Worm (Caenorhabditis elegans): ENCODE data around the gene D2062.1.

The D2062.1 gene

DNA sequence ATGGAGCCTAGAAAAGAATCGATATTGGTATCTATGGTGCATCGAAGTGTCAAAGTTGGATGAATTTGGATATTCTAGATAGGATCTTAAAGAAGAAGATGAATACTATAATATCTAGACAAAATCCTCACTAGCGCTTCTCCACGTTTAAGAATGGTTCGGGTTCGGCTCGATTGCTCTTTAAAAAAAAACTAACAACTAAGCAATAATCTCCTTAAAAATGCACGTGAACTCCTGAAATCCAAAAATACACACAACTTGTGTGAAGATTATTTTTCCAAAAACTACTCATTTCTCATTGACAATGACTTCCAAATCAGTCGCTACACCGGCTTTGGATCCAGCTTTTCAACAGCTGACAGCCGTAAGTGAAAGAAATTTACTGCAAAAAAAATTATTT is at the start of gene D2062.1:
TSS of gene D2062.1 (plus strand) at position 301 of the 400 bp plus-strand sequence.
- no peak for TF ChIP-seq rnt-1 (tag; optimal IDR thresholded peaks at IDR 0.05)
- TF ChIP-seq lin-14 (GFP tag; optimal IDR thresholded peaks at IDR 0.05): no peak
- no peak for TF ChIP-seq ceh-63 (GFP tag; optimal IDR thresholded peaks at IDR 0.05)
- TF ChIP-seq skn-1 (tag; optimal IDR thresholded peaks at IDR 0.05): no peak
- no peak for TF ChIP-seq nhr-90 (tag; optimal IDR thresholded peaks at IDR 0.05; ENCODE audit: poor library complexity)
- no peak for TF ChIP-seq dpl-1 (GFP tag; optimal IDR thresholded peaks at IDR 0.05)
- TF ChIP-seq snu-23 (GFP tag; optimal IDR thresholded peaks at IDR 0.05): no peak
- TF ChIP-seq nhr-76 (tag; optimal IDR thresholded peaks at IDR 0.05): no peak
- TF ChIP-seq zip-4 (GFP tag; optimal IDR thresholded peaks at IDR 0.05): no peak
- TF ChIP-seq lin-35 (GFP tag; optimal IDR thresholded peaks at IDR 0.05): no peak
- TF ChIP-seq aha-1 (tag; optimal IDR thresholded peaks at IDR 0.05): no peak
- TF ChIP-seq nhr-237 (tag; optimal IDR thresholded peaks at IDR 0.05): no peak

DNA sequence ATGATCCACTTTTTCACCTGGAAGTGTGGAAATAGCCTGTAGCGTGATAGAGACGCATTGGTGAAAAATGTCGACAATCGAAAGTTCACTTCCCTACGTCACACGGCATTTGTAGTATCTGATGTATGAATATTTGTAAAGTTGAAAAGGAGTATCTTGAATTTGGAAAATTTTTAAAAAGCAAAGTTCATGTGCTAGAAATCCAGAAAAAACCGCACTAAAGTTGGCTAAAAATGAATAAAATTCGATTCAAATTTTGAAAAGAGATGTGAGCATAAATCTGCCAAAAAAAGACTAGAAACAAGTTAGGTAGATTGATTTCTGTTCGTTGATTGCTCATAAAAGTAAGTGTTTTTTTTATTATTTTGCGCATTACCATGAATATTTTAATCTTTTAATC is 48.2 kb upstream of the D2062.1 start, which contains the start of gene sri-74:
TSS of gene sri-74 (minus strand) at position 101 of the 400 bp plus-strand sequence.
- TF ChIP-seq mep-1 (tag; optimal IDR thresholded peaks at IDR 0.05) (no peak), snpc-4 (tag; optimal IDR thresholded peaks at IDR 0.05) (no peak), egl-27 (tag; optimal IDR thresholded peaks at IDR 0.05) (no peak), C16A3.4 (tag; optimal IDR thresholded peaks at IDR 0.05) (no peak), nhr-84 (tag; optimal IDR thresholded peaks at IDR 0.05) (no peak), hlh-4 (tag; optimal IDR thresholded peaks at IDR 0.05) (no peak)

DNA sequence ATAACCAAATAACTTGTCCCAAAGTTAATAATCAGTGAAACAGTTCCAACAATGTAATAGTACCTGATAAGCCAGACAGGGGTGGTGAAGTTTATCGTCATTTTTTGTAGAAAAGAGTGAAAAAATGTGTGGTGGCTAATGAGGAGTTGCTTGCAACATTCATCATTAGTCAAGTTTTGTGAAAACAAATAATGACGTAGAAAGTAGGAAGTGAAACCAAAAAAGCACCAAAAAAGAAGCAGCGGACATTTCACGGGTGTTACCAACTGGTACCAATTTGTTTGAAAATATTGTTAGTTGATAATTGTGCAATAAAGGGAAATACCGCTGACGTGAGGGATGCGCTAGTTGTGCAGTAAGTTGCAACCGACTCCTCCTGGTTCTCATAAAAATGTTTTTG is 45.8 kb upstream of the D2062.1 start, which contains the start of gene sri-36:
TSS of gene sri-36 (minus strand) at position 101 of the 400 bp plus-strand sequence.
- TF ChIP-seq rnt-1 (tag; optimal IDR thresholded peaks at IDR 0.05) (no peak), hlh-17 (GFP tag; optimal IDR thresholded peaks at IDR 0.05; ENCODE audit: borderline replicate concordance) (no peak), ama-1 (optimal IDR thresholded peaks at IDR 0.05) (no peak), C04F5.9 (tag; optimal IDR thresholded peaks at IDR 0.05) (no peak), nhr-237 (tag; optimal IDR thresholded peaks at IDR 0.05) (no peak), elt-2 (tag; optimal IDR thresholded peaks at IDR 0.05) (no peak), ztf-11 (tag; optimal IDR thresholded peaks at IDR 0.05) (no peak), hpl-2 (GFP tag; optimal IDR thresholded peaks at IDR 0.05) (no peak), ceh-63 (GFP tag; optimal IDR thresholded peaks at IDR 0.05) (no peak)

DNA sequence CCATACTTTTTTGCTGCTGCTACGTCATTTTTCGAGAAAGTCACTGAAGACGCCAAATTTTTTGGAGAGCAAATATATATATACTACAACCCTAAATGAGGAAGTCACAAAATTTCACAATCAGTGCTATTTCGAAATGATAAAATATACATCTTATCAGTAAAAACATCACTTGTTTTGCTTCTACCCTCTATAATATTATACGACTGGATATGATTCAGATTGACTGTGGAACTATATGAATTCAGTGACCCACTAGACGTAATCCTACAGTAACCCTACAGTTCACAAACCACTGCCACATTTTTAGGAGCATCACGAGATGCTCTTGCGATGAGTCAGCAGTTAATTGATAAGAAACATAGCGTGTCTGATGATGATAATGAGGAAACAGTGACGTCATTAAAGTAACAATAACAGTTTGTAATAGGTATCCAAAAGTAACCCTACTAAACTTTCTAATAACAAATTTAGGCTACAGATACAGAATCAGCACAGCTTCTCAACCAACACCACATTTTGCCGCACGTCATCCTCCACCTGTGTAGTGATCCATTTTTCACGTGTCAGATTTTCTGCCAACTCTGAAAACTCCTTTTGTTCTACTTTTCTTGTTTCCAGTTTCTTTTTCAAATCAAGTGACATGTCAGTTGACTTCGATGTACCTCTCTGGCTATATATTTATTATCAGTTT is 44.3 kb upstream of the D2062.1 start, which contains the start of the genes F33H12.7 and sri-39:
TSS of gene F33H12.7 (minus strand) at position 51 of the 694 bp plus-strand sequence.
TSS of gene sri-39 (plus strand) at position 644 of the 694 bp plus-strand sequence.
- TF ChIP-seq ceh-63 (GFP tag; optimal IDR thresholded peaks at IDR 0.05) (no peak), pqm-1 (tag; optimal IDR thresholded peaks at IDR 0.05) (no peak), irx-1 (tag; optimal IDR thresholded peaks at IDR 0.05) (no peak), jun-1 (tag; optimal IDR thresholded peaks at IDR 0.05) (peak; percentile 52), nhr-85 (tag) (no peak), elt-3 (tag; optimal IDR thresholded peaks at IDR 0.05) (no peak), elt-2 (tag; optimal IDR thresholded peaks at IDR 0.05) (peak; percentile 96), rnt-1 (tag; optimal IDR thresholded peaks at IDR 0.05) (no peak), pax-3 (tag; optimal IDR thresholded peaks at IDR 0.05) (no peak), lir-3 (tag; optimal IDR thresholded peaks at IDR 0.05; ENCODE audit: poor library complexity) (no peak), efl-1 (optimal IDR thresholded peaks at IDR 0.05) (no peak), efl-1 (GFP tag; optimal IDR thresholded peaks at IDR 0.05 in 1 of 2) (peak in 1 of 2 experiments; percentile 74), unc-86 (tag; optimal IDR thresholded peaks at IDR 0.05) (no peak), mep-1 (tag; optimal IDR thresholded peaks at IDR 0.05) (no peak), mef-2 (tag; optimal IDR thresholded peaks at IDR 0.05) (no peak), ces-1 (GFP tag; optimal IDR thresholded peaks at IDR 0.05) (no peak), nhr-237 (tag; optimal IDR thresholded peaks at IDR 0.05) (no peak), lin-35 (GFP tag; optimal IDR thresholded peaks at IDR 0.05) (peak in 1 of 2 experiments; percentile 12), alr-1 (tag; optimal IDR thresholded peaks at IDR 0.05; ENCODE audit: borderline replicate concordance) (no peak)
